Worm (Caenorhabditis elegans): Measurements from ENCODE around the gene ric-8.

- TF ChIP-seq ceh-36 (tag; optimal IDR thresholded peaks at IDR 0.05) (no peak), pes-1 (GFP tag; IDR thresholded peaks at IDR 0.05) (peak; percentile 82), ama-1 (optimal IDR thresholded peaks at IDR 0.05) (no peak), hnd-1 (tag; optimal IDR thresholded peaks at IDR 0.05) (no peak), flt-1 (GFP tag; IDR thresholded peaks at IDR 0.05) (peak; percentile 77)
Measured at ce11 chrIV:2657307-2657706, 14.5 kb downstream of the ric-8 start.
